Worm (Caenorhabditis elegans): Measurements from ENCODE around the gene acr-18.

DNA sequence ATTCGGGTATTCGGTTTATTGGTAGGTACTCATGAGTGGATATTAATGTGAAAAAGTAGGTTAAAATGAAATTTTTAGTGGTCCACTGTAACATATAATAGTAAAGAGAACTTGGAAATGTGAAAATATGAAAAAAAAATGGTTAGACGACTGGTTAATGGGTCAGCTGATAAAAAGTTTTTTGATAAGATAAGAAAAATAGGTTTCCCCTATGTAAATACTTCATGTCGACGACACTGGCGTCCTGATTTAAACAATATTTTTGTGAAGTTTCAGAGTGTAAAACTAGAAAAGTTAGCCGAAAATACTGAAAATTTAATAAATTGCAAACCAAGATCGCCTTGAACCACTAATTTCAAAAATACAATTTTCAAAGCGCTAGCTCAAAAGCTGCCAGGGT, 25.9 kb downstream of the acr-18 start, which contains the start of gene F21A3.11:
- TF ChIP-seq skn-1 (tag; optimal IDR thresholded peaks at IDR 0.05) (no peak), nhr-11 (tag; optimal IDR thresholded peaks at IDR 0.05) (no peak), lin-13 (GFP tag; optimal IDR thresholded peaks at IDR 0.05) (no peak), mbf-1 (tag; optimal IDR thresholded peaks at IDR 0.05) (no peak), nhr-25 (tag; optimal IDR thresholded peaks at IDR 0.05) (no peak), nhr-77 (tag; optimal IDR thresholded peaks at IDR 0.05) (no peak), ztf-11 (tag; optimal IDR thresholded peaks at IDR 0.05) (no peak), sma-9 (GFP tag; optimal IDR thresholded peaks at IDR 0.05) (no peak), sma-9 (tag; optimal IDR thresholded peaks at IDR 0.05) (no peak)
